Fruit fly (Drosophila melanogaster) whole organism, embryonic: ENCODE results near the gene Tbcd.
A peak's percentile ranks its signal among the peaks of the same experiment; 100 is the strongest.

ENCODE experiments used
- CG13894 ChIP-seq: fragments of 200-800 bp; sonication (Bioruptor generic); optimal IDR thresholded peaks from 3 replicates; lab custom pipeline; 2018; ENCODE audit warnings: missing biosample characterization, mild to moderate bottlenecking, missing genetic modification characterization, moderate library complexity
- CG31224 ChIP-seq: fragments of 200-800 bp; sonication (Bioruptor generic); IDR thresholded peaks from 2 replicates; pipeline ENCODE4 v1.3.6; 2022; ENCODE audit warnings: missing biosample characterization, missing genetic modification characterization
- CG32772 ChIP-seq: fragments of 200-800 bp; sonication (Bioruptor generic); IDR thresholded peaks from 2 replicates; pipeline ENCODE4 v1.3.6; 2022; ENCODE audit warnings: missing biosample characterization, missing genetic modification characterization
- CG4707 ChIP-seq: fragments of 200-800 bp; sonication (Bioruptor generic); optimal IDR thresholded peaks from 2 replicates; lab custom pipeline; 2018; ENCODE audit warnings: missing biosample characterization, mild to moderate bottlenecking, missing genetic modification characterization, moderate library complexity
- CG7987 ChIP-seq: fragments of 200-800 bp; sonication (Bioruptor generic); optimal IDR thresholded peaks from 2 replicates; lab custom pipeline; 2018; ENCODE audit warnings: missing biosample characterization, mild to moderate bottlenecking, missing genetic modification characterization, moderate library complexity
- Dfd ChIP-seq, 2 experiments: fragments of >200 bp; optimal IDR thresholded peaks; 2 replicates each; lab custom pipeline; 2017; ENCODE audit warnings: missing biosample characterization in 2 of 2, missing genetic modification characterization in 2 of 2
- HLH4C ChIP-seq: fragments of 200-800 bp; sonication (Bioruptor generic); IDR thresholded peaks from 3 replicates; pipeline ENCODE4 v1.3.6; 2022; ENCODE audit warnings: missing biosample characterization, missing genetic modification characterization; ENCODE audit not compliant: partially characterized antibody
- Hmr ChIP-seq: fragments of 200-800 bp; sonication (Bioruptor generic); optimal IDR thresholded peaks from 3 replicates; lab custom pipeline; 2017; ENCODE audit warnings: mild to moderate bottlenecking, missing biosample characterization, missing genetic modification reagents, missing genetic modification characterization
- Hmx ChIP-seq: fragments of 200-800 bp; sonication (Bioruptor generic); optimal IDR thresholded peaks from 2 replicates; lab custom pipeline; 2016; ENCODE audit warnings: missing biosample characterization, missing genetic modification characterization
- Nf-YB ChIP-seq: fragments of 200-800 bp; sonication (Bioruptor generic); optimal IDR thresholded peaks from 3 replicates; lab custom pipeline; 2019; ENCODE audit warnings: missing biosample characterization, mild to moderate bottlenecking, missing genetic modification characterization, moderate library complexity
- PHDP ChIP-seq: fragments of 200-800 bp; sonication (Bioruptor generic); optimal IDR thresholded peaks from 3 replicates; lab custom pipeline; 2018; ENCODE audit warnings: missing biosample characterization, mild to moderate bottlenecking, missing genetic modification characterization, moderate library complexity
- crc ChIP-seq: fragments of 200-800 bp; sonication (Bioruptor generic); optimal IDR thresholded peaks from 2 replicates; lab custom pipeline; 2016; ENCODE audit warnings: missing biosample characterization, missing genetic modification characterization
- usp ChIP-seq: fragments of >200 bp; optimal IDR thresholded peaks from 2 replicates; lab custom pipeline; 2017; ENCODE audit warnings: missing biosample characterization, missing genetic modification characterization

DNA sequence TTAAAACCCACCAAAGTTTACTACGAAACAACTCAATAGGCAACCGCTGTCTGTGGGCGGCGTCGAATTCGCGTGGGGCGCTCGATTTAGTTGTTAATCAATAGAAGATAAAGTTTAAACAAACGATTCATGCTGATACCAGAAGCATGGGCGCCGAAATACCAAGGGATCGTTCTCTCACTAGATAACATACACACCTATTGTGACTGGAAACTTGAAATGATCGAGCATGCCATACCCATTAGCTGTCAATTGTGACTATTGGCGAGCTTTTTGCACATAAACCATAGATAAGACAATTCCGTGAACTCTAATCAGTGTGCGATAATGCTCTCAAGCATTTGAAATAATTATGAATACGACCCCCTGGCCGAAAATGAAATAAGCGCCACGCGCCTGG is 32.0 kb downstream of the Tbcd start:
- TF ChIP-seq CG7987 (GFP tag; lab: Kevin White, UChicago), result peak; percentile 54
- peak; percentile 75 for TF ChIP-seq CG31224 (GFP tag; lab: Robert Waterston, UW)
- TF ChIP-seq usp, result no peak
- TF ChIP-seq Hmx, result no peak
- no peak for TF ChIP-seq HLH4C (GFP tag; lab: Robert Waterston, UW)
- peak; percentile 31 for TF ChIP-seq CG13894
- TF ChIP-seq crc, result peak; percentile 24
- peak; percentile 7 for TF ChIP-seq CG4707 (GFP tag; lab: Kevin White, UChicago)
- no peak for TF ChIP-seq Dfd (GFP tag; optimal IDR thresholded peaks at IDR 0.05; lab: Kevin White, UChicago)
- TF ChIP-seq PHDP (tag; lab: Kevin White, UChicago), result peak; percentile 73
- peak; percentile 46 for TF ChIP-seq Nf-YB (GFP tag; lab: Kevin White, UChicago)
- peak; percentile 79 for TF ChIP-seq Hmr
- TF ChIP-seq CG32772 (GFP tag; lab: Robert Waterston, UW), result peak; percentile 66
